Worm (Caenorhabditis elegans): ENCODE results near the gene rab-28.

DNA sequence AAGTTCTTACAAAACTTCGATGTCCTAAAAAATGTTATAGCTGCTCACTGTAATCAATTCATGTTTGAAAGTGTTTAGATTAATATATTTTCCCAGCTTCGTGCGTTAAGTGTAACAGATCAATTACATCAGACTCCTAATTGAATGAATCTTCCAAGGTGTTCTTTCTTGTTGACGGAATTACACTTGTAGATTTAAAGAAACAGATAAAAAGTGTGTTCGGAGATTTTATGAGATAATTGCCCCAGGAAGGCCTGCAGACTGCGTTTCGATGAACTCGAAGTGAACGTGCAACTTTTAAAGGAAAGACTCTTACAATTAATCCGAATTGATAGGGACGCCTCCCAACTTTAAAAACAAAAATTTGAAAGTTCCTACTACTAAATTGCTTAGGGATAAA, 45.8 kb upstream of the rab-28 start:
- TF ChIP-seq nhr-237 (tag; optimal IDR thresholded peaks at IDR 0.05) (no peak), fos-1 (tag; optimal IDR thresholded peaks at IDR 0.05) (no peak), ZK546.5 (tag; optimal IDR thresholded peaks at IDR 0.05) (no peak), egl-27 (tag; optimal IDR thresholded peaks at IDR 0.05) (no peak), ztf-4 (tag; optimal IDR thresholded peaks at IDR 0.05) (no peak), unc-55 (GFP tag; optimal IDR thresholded peaks at IDR 0.05) (no peak)
